Fruit fly (Drosophila melanogaster) whole organism, pupa: ENCODE data around the gene CG15923.
A peak's percentile ranks its signal among the peaks of the same experiment; 100 is the strongest.

Source experiments
- CG12605 ChIP-seq: fragments of 200-800 bp; sonication (Bioruptor generic); IDR thresholded peaks from 2 replicates; pipeline ENCODE4 v1.3.6; 2022; ENCODE audit warnings: missing biosample characterization, missing genetic modification characterization
- CG13204 ChIP-seq: fragments of 200-800 bp; sonication (Bioruptor generic); optimal IDR thresholded peaks from 2 replicates; lab custom pipeline; 2018; ENCODE audit warnings: missing biosample characterization, mild to moderate bottlenecking, missing genetic modification characterization, moderate library complexity
- CG14655 ChIP-seq: fragments of 200-800 bp; sonication (Bioruptor generic); optimal IDR thresholded peaks from 3 replicates; lab custom pipeline; 2017; ENCODE audit warnings: mild to moderate bottlenecking, missing biosample characterization, missing genetic modification reagents, missing genetic modification characterization
- CG34367 ChIP-seq: fragments of 200-800 bp; sonication (Bioruptor generic); optimal IDR thresholded peaks from 2 replicates; lab custom pipeline; 2018; ENCODE audit warnings: missing biosample characterization, mild to moderate bottlenecking, missing genetic modification characterization
- CG4496 ChIP-seq: fragments of 200-800 bp; sonication (Bioruptor generic); IDR thresholded peaks from 3 replicates; pipeline ENCODE4 v1.3.6; 2022; ENCODE audit warnings: missing biosample characterization, missing genetic modification characterization
- CG8159 ChIP-seq: fragments of 200-800 bp; sonication (Bioruptor generic); optimal IDR thresholded peaks from 3 replicates; lab custom pipeline; 2018; ENCODE audit warnings: missing biosample characterization, mild to moderate bottlenecking, missing genetic modification characterization, moderate library complexity
- CG8301 ChIP-seq: fragments of 200-800 bp; sonication (Bioruptor generic); optimal IDR thresholded peaks from 2 replicates; lab custom pipeline; 2018; ENCODE audit warnings: missing biosample characterization, mild to moderate bottlenecking, missing genetic modification characterization
- CG9948 ChIP-seq: fragments of 200-800 bp; sonication (Bioruptor generic); optimal IDR thresholded peaks from 2 replicates; lab custom pipeline; 2018; ENCODE audit warnings: missing biosample characterization, mild to moderate bottlenecking, missing genetic modification characterization, moderate library complexity
- D1 ChIP-seq: fragments of 200-800 bp; sonication (Bioruptor generic); optimal IDR thresholded peaks from 2 replicates; lab custom pipeline; 2018; ENCODE audit warnings: missing biosample characterization, mild to moderate bottlenecking, missing genetic modification characterization, moderate library complexity
- EcR ChIP-seq: fragments of 200-800 bp; sonication (Bioruptor generic); optimal IDR thresholded peaks from 3 replicates; lab custom pipeline; 2019; ENCODE audit warnings: missing biosample characterization, missing genetic modification characterization, mild to moderate bottlenecking, moderate library complexity, missing genetic modification reagents
- Pif1A ChIP-seq: fragments of 200-800 bp; sonication (Bioruptor generic); optimal IDR thresholded peaks from 3 replicates; lab custom pipeline; 2016; ENCODE audit warnings: missing biosample characterization, missing genetic modification characterization
- Pif1B ChIP-seq: fragments of 200-800 bp; sonication (Bioruptor generic); optimal IDR thresholded peaks from 3 replicates; lab custom pipeline; 2016; ENCODE audit warnings: missing biosample characterization, missing genetic modification characterization
- fd96Ca ChIP-seq: fragments of 200-800 bp; sonication (Bioruptor generic); IDR thresholded peaks from 3 replicates; pipeline ENCODE4 v1.3.6; 2022; ENCODE audit warnings: missing biosample characterization, missing genetic modification characterization
- gl ChIP-seq: fragments of 200-800 bp; sonication (Bioruptor generic); optimal IDR thresholded peaks from 2 replicates; lab custom pipeline; 2018; ENCODE audit warnings: missing biosample characterization, mild to moderate bottlenecking, missing genetic modification characterization

dm6 chr3R:20597407-20598325 is 19.0 kb downstream of the CG15923 start:
- TF ChIP-seq CG34367 (tag; lab: Kevin White, UChicago) (no peak), CG4496 (GFP tag; lab: Robert Waterston, UW) (no peak), gl (tag; lab: Kevin White, UChicago) (no peak), CG12605 (no peak), Pif1A (no peak), CG13204 (GFP tag; lab: Kevin White, UChicago) (peak; percentile 41), CG14655 (GFP tag; lab: Kevin White, UChicago) (no peak), EcR (GFP tag; lab: Kevin White, UChicago) (no peak), CG9948 (no peak), CG8301 (tag; lab: Kevin White, UChicago) (no peak), fd96Ca (GFP tag; lab: Robert Waterston, UW) (no peak), D1 (tag; lab: Kevin White, UChicago) (no peak), Pif1B (no peak), CG8159 (no peak)
